Worm (Caenorhabditis elegans) whole organism, young adult: Measurements from ENCODE around the gene F54F2.9.

Experiments used
- B0019.2 ChIP-seq: fragments of 200-800 bp; sonication (Bioruptor generic); conservative IDR thresholded peaks from 2 replicates; pipeline ENCODE4 v1.3.6; 2022; ENCODE audit warnings: missing genetic modification reagents, missing genetic modification characterization, missing compliant biosample characterization
- B0336.3 ChIP-seq: fragments of 200-800 bp; sonication (Bioruptor generic); IDR thresholded peaks from 2 replicates; pipeline ENCODE4 v1.3.6; 2022; ENCODE audit warnings: missing genetic modification characterization, missing compliant biosample characterization
- D2030.7 ChIP-seq: fragments of 200-800 bp; sonication (Bioruptor generic); IDR thresholded peaks from 2 replicates; pipeline ENCODE4 v1.3.6; 2022; ENCODE audit warnings: missing genetic modification reagents, missing genetic modification characterization, missing compliant biosample characterization
- F23B12.7 ChIP-seq: sonication (generic microtip); optimal IDR thresholded peaks from 2 replicates; lab custom pipeline; 2017; ENCODE audit warnings: missing genetic modification characterization, mild to moderate bottlenecking, missing compliant biosample characterization, antibody characterized with exemption, moderate library complexity; ENCODE audit not compliant: insufficient read depth
- F37B4.10 ChIP-seq: fragments of 200-800 bp; sonication (Bioruptor generic); IDR thresholded peaks from 2 replicates; pipeline ENCODE4 v1.3.6; 2022; ENCODE audit warnings: missing genetic modification characterization, missing compliant biosample characterization
- F49E8.2 ChIP-seq: sonication (generic microtip); optimal IDR thresholded peaks from 3 replicates; lab custom pipeline; 2017; ENCODE audit warnings: missing genetic modification characterization, mild to moderate bottlenecking, missing compliant biosample characterization, antibody characterized with exemption, moderate library complexity; ENCODE audit not compliant: insufficient read depth
- K11D2.4 ChIP-seq: fragments of 200-800 bp; sonication (Bioruptor generic); IDR thresholded peaks from 2 replicates; pipeline ENCODE4 v1.3.6; 2022; ENCODE audit warnings: missing genetic modification reagents, missing genetic modification characterization, missing compliant biosample characterization
- K12H6.12 ChIP-seq: fragments of 200-800 bp; sonication (Bioruptor generic); optimal IDR thresholded peaks from 2 replicates; lab custom pipeline; 2018; ENCODE audit warnings: mild to moderate bottlenecking, missing genetic modification characterization, missing compliant biosample characterization
- T07F8.4 ChIP-seq: sonication (generic microtip); optimal IDR thresholded peaks from 2 replicates; lab custom pipeline; 2016; ENCODE audit warnings: mild to moderate bottlenecking, missing genetic modification characterization, moderate library complexity, missing compliant biosample characterization
- Y67H2A.10 ChIP-seq: fragments of 200-800 bp; sonication (Bioruptor generic); conservative IDR thresholded peaks from 2 replicates; pipeline ENCODE4 v1.3.6; 2022; ENCODE audit warnings: missing genetic modification reagents, missing genetic modification characterization, missing compliant biosample characterization
- Y79H2A.3 ChIP-seq: fragments of 200-800 bp; sonication (Bioruptor generic); conservative IDR thresholded peaks from 2 replicates; pipeline ENCODE4 v1.3.6; 2022; ENCODE audit warnings: missing genetic modification reagents, missing genetic modification characterization, missing compliant biosample characterization
- Y95B8A.8 ChIP-seq: fragments of 200-800 bp; sonication (Bioruptor generic); IDR thresholded peaks from 2 replicates; pipeline ENCODE4 v1.3.6; 2022; ENCODE audit warnings: missing genetic modification reagents, missing genetic modification characterization, missing compliant biosample characterization
- aptf-2 ChIP-seq: fragments of 200-800 bp; sonication (Bioruptor generic); conservative IDR thresholded peaks from 2 replicates; pipeline ENCODE4 v1.3.6; 2022; ENCODE audit warnings: missing genetic modification reagents, missing genetic modification characterization, missing compliant biosample characterization
- atf-7 ChIP-seq: sonication (generic microtip); optimal IDR thresholded peaks from 2 replicates; lab custom pipeline; 2017; ENCODE audit warnings: mild to moderate bottlenecking, missing genetic modification characterization, missing compliant biosample characterization
- athp-1 ChIP-seq: sonication (generic microtip); optimal IDR thresholded peaks from 2 replicates; lab custom pipeline; 2017; ENCODE audit warnings: mild to moderate bottlenecking, missing genetic modification characterization, missing compliant biosample characterization
- attf-3 ChIP-seq: fragments of 200-800 bp; sonication (Bioruptor generic); conservative IDR thresholded peaks from 2 replicates; pipeline ENCODE4 v1.3.6; 2022; ENCODE audit warnings: missing genetic modification reagents, missing genetic modification characterization, missing compliant biosample characterization
- ceh-79 ChIP-seq: sonication (generic microtip); optimal IDR thresholded peaks from 2 replicates; lab custom pipeline; 2017; ENCODE audit warnings: mild to moderate bottlenecking, missing genetic modification characterization, missing compliant biosample characterization
- egl-18 ChIP-seq: fragments of 200-800 bp; sonication (Bioruptor generic); IDR thresholded peaks from 2 replicates; pipeline ENCODE4 v1.3.6; 2022; ENCODE audit warnings: missing genetic modification reagents, missing genetic modification characterization, missing compliant biosample characterization
- egl-44 ChIP-seq: fragments of 200-800 bp; sonication (Bioruptor generic); IDR thresholded peaks from 2 replicates; pipeline ENCODE4 v1.3.6; 2022; ENCODE audit warnings: missing genetic modification reagents, missing genetic modification characterization, missing compliant biosample characterization
- egrh-3 ChIP-seq: fragments of 200-800 bp; sonication (Bioruptor generic); IDR thresholded peaks from 2 replicates; pipeline ENCODE4 v1.3.6; 2022; ENCODE audit warnings: missing genetic modification reagents, missing genetic modification characterization, missing compliant biosample characterization
- ets-4 ChIP-seq: fragments of 200-800 bp; sonication (Bioruptor generic); optimal IDR thresholded peaks from 2 replicates; lab custom pipeline; 2018; ENCODE audit warnings: mild to moderate bottlenecking, missing genetic modification characterization, missing compliant biosample characterization
- gei-17 ChIP-seq: fragments of 200-800 bp; sonication (Bioruptor generic); optimal IDR thresholded peaks from 2 replicates; lab custom pipeline; 2018; ENCODE audit warnings: mild to moderate bottlenecking, missing genetic modification characterization, missing compliant biosample characterization
- hmg-1.2 ChIP-seq: fragments of 200-800 bp; sonication (Bioruptor generic); IDR thresholded peaks from 2 replicates; pipeline ENCODE4 v1.3.6; 2022; ENCODE audit warnings: missing genetic modification reagents, missing genetic modification characterization, missing compliant biosample characterization
- let-607 ChIP-seq, 2 experiments: fragments of 200-800 bp in 1 of 2; sonication (Bioruptor generic) in 1 of 2; sonication (generic microtip) in 1 of 2; optimal IDR thresholded peaks; 2 replicates each; lab custom pipeline; 2016 to 2018; ENCODE audit warnings: mild to moderate bottlenecking in 2 of 2, missing compliant biosample characterization in 2 of 2, missing genetic modification characterization in 2 of 2, moderate library complexity in 2 of 2, missing genotype in 1 of 2
- lin-26 ChIP-seq: fragments of 200-800 bp; sonication (Bioruptor generic); IDR thresholded peaks from 2 replicates; pipeline ENCODE4 v1.3.6; 2022; ENCODE audit warnings: missing genetic modification reagents, missing genetic modification characterization, missing compliant biosample characterization
- lin-35 ChIP-seq, 3 experiments: fragments of 150-350 bp in 2 of 3; sonication (generic microtip) in 1 of 3; optimal IDR thresholded peaks; 2 replicates each; lab custom pipeline; 2014 to 2018; ENCODE audit warnings: missing biosample characterization in 3 of 3, missing genetic modification characterization in 3 of 3, missing genetic modification reagents in 3 of 3
- lin-54 ChIP-seq: fragments of 200-800 bp; sonication (Bioruptor generic); optimal IDR thresholded peaks from 2 replicates; lab custom pipeline; 2018; ENCODE audit warnings: mild to moderate bottlenecking, missing genetic modification characterization, missing compliant biosample characterization
- madf-10 ChIP-seq: sonication (generic microtip); optimal IDR thresholded peaks from 2 replicates; lab custom pipeline; 2016; ENCODE audit warnings: mild to moderate bottlenecking, missing genetic modification characterization, missing compliant biosample characterization
- madf-6 ChIP-seq: fragments of 200-800 bp; sonication (Bioruptor generic); IDR thresholded peaks from 2 replicates; pipeline ENCODE4 v1.3.6; 2022; ENCODE audit warnings: missing genetic modification reagents, missing genetic modification characterization, missing compliant biosample characterization
- mcd-1 ChIP-seq: fragments of 200-800 bp; sonication (Bioruptor generic); IDR thresholded peaks from 2 replicates; pipeline ENCODE4 v1.3.6; 2022; ENCODE audit warnings: missing genetic modification reagents, missing genetic modification characterization, missing compliant biosample characterization
- mes-4 ChIP-seq: sonication (generic microtip); optimal IDR thresholded peaks from 2 replicates; lab custom pipeline; 2016; ENCODE audit warnings: missing genotype, missing genetic modification characterization, missing compliant biosample characterization
- nfyb-1 ChIP-seq: fragments of 200-800 bp; sonication (Bioruptor generic); IDR thresholded peaks from 2 replicates; pipeline ENCODE4 v1.3.6; 2022; ENCODE audit warnings: missing genetic modification reagents, missing genetic modification characterization, missing compliant biosample characterization
- nhr-80 ChIP-seq: sonication (generic microtip); optimal IDR thresholded peaks from 2 replicates; lab custom pipeline; 2016; ENCODE audit warnings: missing genetic modification characterization, missing compliant biosample characterization
- rcor-1 ChIP-seq: fragments of 200-800 bp; sonication (Bioruptor generic); IDR thresholded peaks from 2 replicates; pipeline ENCODE4 v1.3.6; 2022; ENCODE audit warnings: missing genetic modification reagents, missing genetic modification characterization, missing compliant biosample characterization
- rec-8 ChIP-seq, 2 experiments: sonication (generic microtip); optimal IDR thresholded peaks; 2 replicates each; lab custom pipeline; 2016; ENCODE audit warnings: mild to moderate bottlenecking in 2 of 2, missing genetic modification characterization in 2 of 2, missing genetic modification reagents in 2 of 2, missing genotype in 2 of 2, missing biosample characterization in 1 of 2, missing compliant biosample characterization in 1 of 2, moderate library complexity in 1 of 2
- repo-1 ChIP-seq: sonication (generic microtip); optimal IDR thresholded peaks from 2 replicates; lab custom pipeline; 2017; ENCODE audit warnings: mild to moderate bottlenecking, missing genetic modification characterization, missing compliant biosample characterization
- rpc-1 ChIP-seq, 2 experiments: fragments of 150-350 bp in 1 of 2; sonication (generic microtip) in 1 of 2; optimal IDR thresholded peaks; 2 replicates each; lab custom pipeline; 2014 to 2018; ENCODE audit warnings: missing biosample characterization in 1 of 2, missing genetic modification characterization in 1 of 2, missing genetic modification reagents in 1 of 2, missing genotype in 1 of 2
- sdz-38 ChIP-seq: sonication (generic microtip); optimal IDR thresholded peaks from 2 replicates; lab custom pipeline; 2016; ENCODE audit warnings: missing genotype, missing genetic modification characterization, missing compliant biosample characterization
- sea-2 ChIP-seq: fragments of 200-800 bp; sonication (Bioruptor generic); IDR thresholded peaks from 2 replicates; pipeline ENCODE4 v1.3.6; 2022; ENCODE audit warnings: missing genetic modification characterization, missing compliant biosample characterization
- snpc-1.1 ChIP-seq: sonication (generic microtip); optimal IDR thresholded peaks from 2 replicates; lab custom pipeline; 2017; ENCODE audit warnings: missing genetic modification characterization, mild to moderate bottlenecking, missing compliant biosample characterization, antibody characterized with exemption, moderate library complexity, missing genotype, missing genetic modification reagents; ENCODE audit not compliant: insufficient read depth
- snpc-3.4 ChIP-seq: sonication (generic microtip); optimal IDR thresholded peaks from 2 replicates; lab custom pipeline; 2017; ENCODE audit warnings: missing genetic modification characterization, mild to moderate bottlenecking, missing compliant biosample characterization, antibody characterized with exemption, moderate library complexity, missing genotype, missing genetic modification reagents
- tlf-1 ChIP-seq: fragments of 200-800 bp; sonication (Bioruptor generic); optimal IDR thresholded peaks from 2 replicates; lab custom pipeline; 2018; ENCODE audit warnings: mild to moderate bottlenecking, missing genetic modification characterization, missing compliant biosample characterization
- zfh-2 ChIP-seq: fragments of 200-800 bp; sonication (Bioruptor generic); conservative IDR thresholded peaks from 2 replicates; pipeline ENCODE4 v1.3.6; 2022; ENCODE audit warnings: missing genetic modification reagents, missing genetic modification characterization, missing compliant biosample characterization
- ztf-18 ChIP-seq: sonication (generic microtip); optimal IDR thresholded peaks from 2 replicates; lab custom pipeline; 2016; ENCODE audit warnings: missing genotype, mild to moderate bottlenecking, missing genetic modification characterization, missing compliant biosample characterization
- ztf-26 ChIP-seq: sonication (generic microtip); optimal IDR thresholded peaks from 2 replicates; lab custom pipeline; 2017; ENCODE audit warnings: missing genetic modification characterization, missing compliant biosample characterization
- ztf-3 ChIP-seq: fragments of 200-800 bp; sonication (Bioruptor generic); optimal IDR thresholded peaks from 2 replicates; lab custom pipeline; 2018; ENCODE audit warnings: mild to moderate bottlenecking, missing genetic modification characterization, missing compliant biosample characterization

F54F2.9 gene

ce11 chrIII:8795595-8796141 is 31.4 kb downstream of the F54F2.9 start (continued):
- TF ChIP-seq atf-7 (tag; lab: Kevin White, UChicago) (peak; percentile 86), rcor-1 (GFP tag; lab: Robert Waterston, UW) (peak; percentile 66), Y67H2A.10 (GFP tag; lab: Robert Waterston, UW) (peak; percentile 46; the same call in 1 of the 2 replicates), snpc-3.4 (tag; lab: Kevin White, UChicago) (peak; percentile 44), F49E8.2 (tag; lab: Kevin White, UChicago) (no peak), ztf-26 (tag; lab: Kevin White, UChicago) (peak; percentile 83), B0336.3 (peak; percentile 75; the same call in 1 of the 2 replicates), madf-10 (peak; percentile 67), nhr-80 (peak; percentile 81), mes-4 (no peak), rpc-1 (optimal IDR thresholded peaks at IDR 0.05; lab: Kevin White, UChicago) (no peak), rpc-1 (tag; optimal IDR thresholded peaks at IDR 0.05; lab: Kevin White, UChicago) (no peak), ets-4 (peak; percentile 61), mcd-1 (GFP tag; lab: Robert Waterston, UW) (peak; percentile 81), D2030.7 (GFP tag; lab: Robert Waterston, UW) (peak; percentile 38), egl-44 (GFP tag; lab: Robert Waterston, UW) (peak; percentile 74), ztf-3 (GFP tag; lab: Kevin White, UChicago) (peak; percentile 52), F23B12.7 (tag; lab: Kevin White, UChicago) (peak; percentile 18), madf-6 (GFP tag; lab: Robert Waterston, UW) (peak; percentile 34; the same call in 1 of the 2 replicates), lin-26 (peak; percentile 71; the same call in 1 of the 2 replicates), nfyb-1 (GFP tag; lab: Robert Waterston, UW) (peak; percentile 89), zfh-2 (GFP tag; lab: Robert Waterston, UW) (peak; percentile 99), ztf-18 (peak; percentile 60), B0019.2 (GFP tag; lab: Robert Waterston, UW) (no peak; the same call in 1 of the 2 replicates), aptf-2 (GFP tag; lab: Robert Waterston, UW) (0 out of 2 replicates have a peak, but pooled peaks have one; percentile 59), lin-35 (GFP tag; optimal IDR thresholded peaks at IDR 0.05; lab: Kevin White, UChicago) (peak in 2 of 3 experiments; percentile 38 to 84), F37B4.10 (GFP tag; lab: Robert Waterston, UW) (no peak), K11D2.4 (peak; percentile 91), attf-3 (no peak), K12H6.12 (tag; lab: Kevin White, UChicago) (peak; percentile 96), lin-54 (peak; percentile 44), Y79H2A.3 (GFP tag; lab: Robert Waterston, UW) (no peak), egrh-3 (peak; percentile 37), ceh-79 (no peak), egl-18 (GFP tag; lab: Robert Waterston, UW) (peak; percentile 82), Y95B8A.8 (GFP tag; lab: Robert Waterston, UW) (0 out of 2 replicates have a peak, but pooled peaks have one; percentile 34), gei-17 (GFP tag; lab: Kevin White, UChicago) (peak; percentile 68), sea-2 (GFP tag; lab: Robert Waterston, UW) (no peak), let-607 (tag; optimal IDR thresholded peaks at IDR 0.05; lab: Kevin White, UChicago) (peak in 1 of 2 experiments; percentile 68), sdz-38 (no peak), snpc-1.1 (tag; lab: Kevin White, UChicago) (no peak), tlf-1 (GFP tag; lab: Kevin White, UChicago) (peak; percentile 67), rec-8 (tag; optimal IDR thresholded peaks at IDR 0.05; lab: Kevin White, UChicago) (peak in 1 of 2 experiments; percentile 5), athp-1 (tag; lab: Kevin White, UChicago) (peak; percentile 79), hmg-1.2 (GFP tag; lab: Robert Waterston, UW) (peak; percentile 97), repo-1 (peak; percentile 74), T07F8.4 (tag; lab: Kevin White, UChicago) (peak; percentile 28)
